Worm (Caenorhabditis elegans) whole organism, L2 larva: ENCODE data around the gene C16D9.8.

ENCODE experiments used
- ZK546.5 ChIP-seq: sonication (generic microtip); optimal IDR thresholded peaks from 2 replicates; lab custom pipeline; 2017; ENCODE audit warnings: missing biosample characterization, missing genetic modification characterization
- skn-1 ChIP-seq: sonication (generic microtip); optimal IDR thresholded peaks from 2 replicates; lab custom pipeline; 2017; ENCODE audit warnings: missing biosample characterization, missing genetic modification characterization
- ztf-11 ChIP-seq: sonication (generic microtip); optimal IDR thresholded peaks from 2 replicates; lab custom pipeline; 2017; ENCODE audit warnings: missing biosample characterization, missing genetic modification characterization

DNA sequence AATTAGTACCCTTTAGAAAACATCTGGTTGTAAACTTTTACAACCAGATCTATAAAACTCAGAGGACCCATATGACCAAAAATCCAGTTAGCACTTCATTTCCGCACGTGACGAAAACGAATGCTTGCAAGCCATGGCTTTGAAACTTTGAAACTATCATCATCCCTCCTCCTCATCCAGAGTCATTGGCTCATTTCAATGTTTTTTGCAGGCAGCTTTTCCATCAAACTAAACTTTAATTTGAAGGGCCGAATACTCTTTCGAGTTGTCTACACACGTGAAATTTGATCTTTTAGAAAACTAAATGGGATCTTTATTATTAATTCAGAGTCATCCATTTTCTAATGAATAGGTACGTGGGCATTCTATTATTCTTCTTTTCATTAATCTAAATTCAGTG, 1.2 kb downstream of the C16D9.8 start:
- TF ChIP-seq ZK546.5 (tag; lab: Kevin White, UChicago) (no peak), ztf-11 (tag; lab: Kevin White, UChicago) (no peak), skn-1 (tag; lab: Kevin White, UChicago) (no peak)
